Fruit fly (Drosophila melanogaster) whole organism, embryonic: ENCODE measurements around the gene CG6051.

ENCODE experiments used
- ase ChIP-seq: fragments of 200-800 bp; sonication (Bioruptor generic); IDR thresholded peaks from 3 replicates; pipeline ENCODE4 v1.3.6; 2022; ENCODE audit warnings: missing biosample characterization, missing genetic modification characterization
- dysf ChIP-seq: fragments of 200-800 bp; sonication (Bioruptor generic); IDR thresholded peaks from 3 replicates; pipeline ENCODE4 v1.3.6; 2022; ENCODE audit warnings: missing biosample characterization, missing genetic modification characterization

DNA sequence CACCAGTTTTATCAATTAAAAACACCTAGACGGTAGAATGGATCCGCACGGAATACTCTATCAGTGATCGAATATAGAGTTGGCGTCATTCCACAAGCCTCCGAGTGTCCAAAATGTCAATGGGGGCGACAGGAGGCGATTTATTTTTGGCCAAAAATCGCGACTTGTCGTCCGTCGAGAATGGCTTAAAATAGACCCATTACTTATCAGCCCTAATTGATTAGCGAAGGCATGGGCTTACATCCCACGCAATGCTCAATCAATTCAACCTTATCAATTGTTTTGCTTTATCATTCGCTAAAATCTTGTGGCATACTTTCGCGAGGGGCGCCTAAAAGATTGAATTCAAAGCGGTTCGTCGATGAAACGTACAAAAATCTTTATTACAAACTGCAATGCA lies 42.8 kb downstream of the CG6051 start:
- TF ChIP-seq ase (GFP tag; lab: Robert Waterston, UW) (no peak), dysf (no peak)
